Fruit fly (Drosophila melanogaster) S2 (cell line): ENCODE measurements around the gene CG14995.

ENCODE experiments used
- CG8478 ChIP-seq: fragments of >200 bp; optimal IDR thresholded peaks from 2 replicates; lab custom pipeline; 2018
- CTCF ChIP-seq, 2 experiments: fragments of >200 bp; optimal IDR thresholded peaks; 2 replicates each; lab custom pipeline; 2018

dm6 chr3L:4120358-4121349, 17.6 kb upstream of the CG14995 start:
- TF ChIP-seq CG8478 (no peak), CTCF (optimal IDR thresholded peaks at IDR 0.05; lab: Kevin White, UChicago) (no peak)
